Fruit fly (Drosophila melanogaster): ENCODE results near the gene Teh1.

DNA sequence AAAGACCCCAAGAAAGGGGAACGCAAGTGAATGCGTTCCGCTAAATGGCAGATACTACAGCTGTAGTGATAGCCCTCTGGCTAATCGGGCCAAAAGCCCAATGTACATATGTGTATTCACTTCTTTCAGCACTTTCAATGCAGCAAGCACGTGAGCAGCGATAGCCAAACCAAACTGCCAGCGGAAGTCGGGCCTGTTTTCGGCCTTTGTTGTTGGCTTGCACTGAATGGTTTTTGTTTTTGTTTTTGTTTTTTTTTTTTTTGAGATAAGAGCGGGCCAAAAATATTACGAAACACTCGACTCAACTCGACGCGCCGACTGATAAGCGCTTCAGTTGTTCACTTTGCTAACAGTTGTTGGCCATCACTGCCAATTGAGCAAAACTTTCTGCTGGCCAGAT, 49.4 kb upstream of the Teh1 start:
- TF ChIP-seq Myc (optimal IDR thresholded peaks at IDR 0.05), result no peak
- TF ChIP-seq Sin3A (optimal IDR thresholded peaks at IDR 0.05), result no peak
- TF ChIP-seq h (optimal IDR thresholded peaks at IDR 0.05), result no peak
- TF ChIP-seq ttk (optimal IDR thresholded peaks at IDR 0.05), result no peak
